Worm (Caenorhabditis elegans): ENCODE results near the gene ZC178.2.

Gene ZC178.2

ce11 chrV:8651007-8651711 is 60.7 kb downstream of the ZC178.2 start (continued):
- TF ChIP-seq ceh-28 (tag; optimal IDR thresholded peaks at IDR 0.05) (no peak), nhr-6 (tag; optimal IDR thresholded peaks at IDR 0.05) (peak; percentile 22), nhr-102 (tag; optimal IDR thresholded peaks at IDR 0.05) (peak; percentile 93), duxl-1 (tag; optimal IDR thresholded peaks at IDR 0.05; ENCODE audit: poor library complexity) (no peak), spr-3 (GFP tag; optimal IDR thresholded peaks at IDR 0.05) (no peak), zfp-2 (tag; optimal IDR thresholded peaks at IDR 0.05) (no peak), daf-8 (GFP tag; IDR thresholded peaks at IDR 0.05) (no peak), ceh-32 (tag; optimal IDR thresholded peaks at IDR 0.05; ENCODE audit: poor library complexity) (no peak), ZK546.5 (tag; optimal IDR thresholded peaks at IDR 0.05) (no peak), D1046.2 (GFP tag; IDR thresholded peaks at IDR 0.05) (no peak), ceh-62 (tag; optimal IDR thresholded peaks at IDR 0.05) (no peak), dmd-9 (GFP tag; IDR thresholded peaks at IDR 0.05) (no peak), zip-2 (tag; optimal IDR thresholded peaks at IDR 0.05) (no peak), Y105C5A.15 (GFP tag; IDR thresholded peaks at IDR 0.05) (no peak), hmg-1.1 (GFP tag; IDR thresholded peaks at IDR 0.05) (no peak), jun-1 (tag; optimal IDR thresholded peaks at IDR 0.05) (peak; percentile 64), lim-7 (GFP tag; IDR thresholded peaks at IDR 0.05) (no peak), arid-1 (GFP tag; conservative IDR thresholded peaks at IDR 0.05) (no peak), skn-1 (tag; optimal IDR thresholded peaks at IDR 0.05) (no peak), F10B5.3 (tag; optimal IDR thresholded peaks at IDR 0.05) (no peak), snpc-1.2 (GFP tag; IDR thresholded peaks at IDR 0.05) (no peak), R02D3.7 (tag; optimal IDR thresholded peaks at IDR 0.05) (no peak), F26F4.8 (GFP tag; conservative IDR thresholded peaks at IDR 0.05) (no peak), unc-39 (tag; optimal IDR thresholded peaks at IDR 0.05) (no peak), lin-29 (GFP tag; IDR thresholded peaks at IDR 0.05) (no peak), cey-2 (tag; optimal IDR thresholded peaks at IDR 0.05; ENCODE audit: borderline replicate concordance, insufficient read depth) (peak; percentile 74), nhr-77 (tag; optimal IDR thresholded peaks at IDR 0.05) (peak; percentile 88), daf-19 (GFP tag; conservative IDR thresholded peaks at IDR 0.05) (no peak), mes-2 (tag; optimal IDR thresholded peaks at IDR 0.05; ENCODE audit: poor library complexity, severe bottlenecking) (peak; percentile 27), ztf-11 (tag; optimal IDR thresholded peaks at IDR 0.05) (no peak), nhr-111 (GFP tag; optimal IDR thresholded peaks at IDR 0.05) (no peak), Y48G9A.11 (GFP tag; IDR thresholded peaks at IDR 0.05) (no peak), fkh-10 (GFP tag; optimal IDR thresholded peaks at IDR 0.05) (no peak), lin-13 (GFP tag; optimal IDR thresholded peaks at IDR 0.05) (no peak), attf-4 (tag; optimal IDR thresholded peaks at IDR 0.05) (no peak), T20F7.1 (GFP tag; optimal IDR thresholded peaks at IDR 0.05) (peak; percentile 73), zag-1 (tag; optimal IDR thresholded peaks at IDR 0.05) (no peak), zfp-3 (GFP tag; conservative IDR thresholded peaks at IDR 0.05) (no peak), dmd-8 (GFP tag; IDR thresholded peaks at IDR 0.05) (no peak), nhr-237 (tag; optimal IDR thresholded peaks at IDR 0.05) (no peak), ces-1 (GFP tag; optimal IDR thresholded peaks at IDR 0.05) (no peak), Y75B8A.6 (GFP tag; IDR thresholded peaks at IDR 0.05) (no peak), tag-97 (GFP tag; IDR thresholded peaks at IDR 0.05) (no peak), unc-62 (GFP tag; optimal IDR thresholded peaks at IDR 0.05 in 1 of 2) (peak; percentile 88 to 96), unc-62 (tag; optimal IDR thresholded peaks at IDR 0.05) (no peak), vab-7 (GFP tag; IDR thresholded peaks at IDR 0.05) (no peak), nhr-25 (tag; optimal IDR thresholded peaks at IDR 0.05; ENCODE audit: borderline replicate concordance, insufficient read depth) (no peak), ceh-82 (tag; optimal IDR thresholded peaks at IDR 0.05) (no peak), lin-15B (tag; optimal IDR thresholded peaks at IDR 0.05) (no peak), pqm-1 (tag; optimal IDR thresholded peaks at IDR 0.05) (peak; percentile 99), nhr-41 (GFP tag; IDR thresholded peaks at IDR 0.05) (peak; percentile 78; the same call in 1 of the 2 replicates)
